Fruit fly (Drosophila melanogaster) whole organism, embryonic: ENCODE results near the gene CG9150.

Experiments
- Adf1 ChIP-seq: fragments of 200-800 bp; sonication (Bioruptor generic); IDR thresholded peaks from 2 replicates; pipeline ENCODE4 v1.3.6; 2022; ENCODE audit warnings: missing biosample characterization, missing genetic modification characterization
- Antp ChIP-seq: fragments of 200-800 bp; sonication (Bioruptor generic); optimal IDR thresholded peaks from 3 replicates; lab custom pipeline; 2016; ENCODE audit warnings: missing biosample characterization, missing genetic modification characterization
- Asciz ChIP-seq: fragments of 200-800 bp; sonication (Bioruptor generic); optimal IDR thresholded peaks from 2 replicates; lab custom pipeline; 2017; ENCODE audit warnings: missing biosample characterization, mild to moderate bottlenecking, missing genetic modification characterization, missing genetic modification reagents
- CG10274 ChIP-seq: fragments of 200-800 bp; sonication (Bioruptor generic); optimal IDR thresholded peaks from 3 replicates; lab custom pipeline; 2017; ENCODE audit warnings: missing biosample characterization, mild to moderate bottlenecking, missing genetic modification characterization
- CG10979 ChIP-seq: fragments of 200-800 bp; sonication (Bioruptor generic); optimal IDR thresholded peaks from 2 replicates; lab custom pipeline; 2018; ENCODE audit warnings: missing biosample characterization, mild to moderate bottlenecking, missing genetic modification characterization, moderate library complexity
- CG13424 ChIP-seq: fragments of 200-800 bp; sonication (Bioruptor generic); optimal IDR thresholded peaks from 2 replicates; lab custom pipeline; 2019; ENCODE audit warnings: missing biosample characterization, mild to moderate bottlenecking, missing genetic modification characterization, moderate library complexity
- CG13775 ChIP-seq: fragments of 200-800 bp; sonication (Bioruptor generic); optimal IDR thresholded peaks from 3 replicates; lab custom pipeline; 2017; ENCODE audit warnings: missing biosample characterization, mild to moderate bottlenecking, missing genetic modification characterization
- CG14710 ChIP-seq: fragments of 200-800 bp; sonication (Bioruptor generic); optimal IDR thresholded peaks from 3 replicates; lab custom pipeline; 2019; ENCODE audit warnings: missing biosample characterization, mild to moderate bottlenecking, missing genetic modification characterization, moderate library complexity
- CG15514 ChIP-seq: fragments of 200-800 bp; sonication (Bioruptor generic); optimal IDR thresholded peaks from 3 replicates; lab custom pipeline; 2017; ENCODE audit warnings: missing biosample characterization, missing genetic modification characterization, mild to moderate bottlenecking, moderate library complexity, missing genetic modification reagents
- CG16863 ChIP-seq: fragments of 200-800 bp; sonication (Bioruptor generic); optimal IDR thresholded peaks from 3 replicates; lab custom pipeline; 2016; ENCODE audit warnings: missing biosample characterization, missing genetic modification characterization
- CG18262 ChIP-seq: fragments of 200-800 bp; optimal IDR thresholded peaks from 3 replicates; lab custom pipeline; 2019; ENCODE audit warnings: missing biosample characterization, mild to moderate bottlenecking, missing genetic modification characterization, moderate library complexity
- CG2678 ChIP-seq: fragments of 200-800 bp; sonication (Bioruptor generic); optimal IDR thresholded peaks from 3 replicates; lab custom pipeline; 2019; ENCODE audit warnings: missing biosample characterization, mild to moderate bottlenecking, missing genetic modification characterization, moderate library complexity
- CG3163 ChIP-seq: fragments of 200-800 bp; sonication (Bioruptor generic); optimal IDR thresholded peaks from 3 replicates; lab custom pipeline; 2016; ENCODE audit warnings: missing biosample characterization, missing genetic modification characterization
- CG34224 ChIP-seq: fragments of 200-800 bp; sonication (Bioruptor generic); IDR thresholded peaks from 3 replicates; pipeline ENCODE4 v1.3.6; 2022; ENCODE audit warnings: missing biosample characterization, missing genetic modification characterization; ENCODE audit not compliant: partially characterized antibody
- CG43689 ChIP-seq: fragments of 200-800 bp; sonication (Bioruptor generic); IDR thresholded peaks from 2 replicates; pipeline ENCODE4 v1.3.6; 2022; ENCODE audit warnings: missing biosample characterization, missing genetic modification characterization
- CG6791 ChIP-seq: fragments of 200-800 bp; sonication (Bioruptor generic); IDR thresholded peaks from 3 replicates; pipeline ENCODE4 v1.3.6; 2022; ENCODE audit warnings: missing biosample characterization, missing genetic modification characterization; ENCODE audit not compliant: partially characterized antibody
- CG7271 ChIP-seq: fragments of 200-800 bp; sonication (Bioruptor generic); optimal IDR thresholded peaks from 2 replicates; lab custom pipeline; 2018; ENCODE audit warnings: missing biosample characterization, mild to moderate bottlenecking, missing genetic modification characterization, moderate library complexity
- CG7357 ChIP-seq: fragments of 200-800 bp; sonication (Bioruptor generic); IDR thresholded peaks from 3 replicates; pipeline ENCODE4 v1.3.6; 2022; ENCODE audit warnings: missing biosample characterization, missing genetic modification characterization
- CG7556 ChIP-seq: fragments of 200-800 bp; sonication (Bioruptor generic); optimal IDR thresholded peaks from 2 replicates; lab custom pipeline; 2017; ENCODE audit warnings: missing biosample characterization, mild to moderate bottlenecking, missing genetic modification characterization
- CTCF ChIP-seq: fragments of 200-800 bp; sonication (Bioruptor generic); optimal IDR thresholded peaks from 2 replicates; lab custom pipeline; 2017; ENCODE audit warnings: missing biosample characterization, mild to moderate bottlenecking, missing genetic modification characterization, moderate library complexity
- CrebB ChIP-seq: fragments of 200-800 bp; sonication (Bioruptor generic); optimal IDR thresholded peaks from 3 replicates; lab custom pipeline; 2018; ENCODE audit warnings: missing biosample characterization, mild to moderate bottlenecking, missing genetic modification characterization
- Deaf1 ChIP-seq: fragments of 200-800 bp; optimal IDR thresholded peaks from 3 replicates; lab custom pipeline; 2019; ENCODE audit warnings: missing biosample characterization, mild to moderate bottlenecking, missing genetic modification characterization, moderate library complexity
- Dip2 ChIP-seq: fragments of 200-800 bp; sonication (Bioruptor generic); IDR thresholded peaks from 2 replicates; pipeline ENCODE4 v1.3.6; 2022; ENCODE audit warnings: missing biosample characterization, missing genetic modification characterization
- Gsc ChIP-seq: fragments of 200-800 bp; sonication (Bioruptor generic); IDR thresholded peaks from 2 replicates; pipeline ENCODE4 v1.3.6; 2022; ENCODE audit warnings: missing biosample characterization, missing genetic modification characterization
- HLH54F ChIP-seq: fragments of 200-800 bp; sonication (Bioruptor generic); optimal IDR thresholded peaks from 3 replicates; lab custom pipeline; 2016; ENCODE audit warnings: missing biosample characterization, missing genetic modification characterization
- Hey ChIP-seq: fragments of 200-800 bp; sonication (Bioruptor generic); optimal IDR thresholded peaks from 3 replicates; lab custom pipeline; 2018; ENCODE audit warnings: missing biosample characterization, mild to moderate bottlenecking, missing genetic modification characterization
- Hr78 ChIP-seq, 2 experiments: fragments of 200-800 bp in 1 of 2; fragments of >200 bp in 1 of 2; sonication (Bioruptor generic) in 1 of 2; optimal IDR thresholded peaks; 2 replicates each; lab custom pipeline; 2017 to 2019; ENCODE audit warnings: missing biosample characterization in 2 of 2, missing genetic modification characterization in 2 of 2, mild to moderate bottlenecking in 1 of 2, moderate library complexity in 1 of 2
- Kr ChIP-seq: fragments of 200-800 bp; sonication (Bioruptor generic); optimal IDR thresholded peaks from 2 replicates; lab custom pipeline; 2017; ENCODE audit warnings: missing biosample characterization, mild to moderate bottlenecking, missing genetic modification characterization
- Nf-YC ChIP-seq: fragments of 200-800 bp; optimal IDR thresholded peaks from 3 replicates; lab custom pipeline; 2019; ENCODE audit warnings: missing biosample characterization, mild to moderate bottlenecking, missing genetic modification characterization, moderate library complexity
- Sin3A ChIP-seq: fragments of >200 bp; optimal IDR thresholded peaks from 2 replicates; lab custom pipeline; 2018
- Xbp1 ChIP-seq: fragments of 200-800 bp; sonication (Bioruptor generic); optimal IDR thresholded peaks from 3 replicates; lab custom pipeline; 2016; ENCODE audit warnings: missing biosample characterization, mild to moderate bottlenecking, missing genetic modification characterization
- ac ChIP-seq: fragments of 200-800 bp; sonication (Bioruptor generic); optimal IDR thresholded peaks from 3 replicates; lab custom pipeline; 2017; ENCODE audit warnings: missing biosample characterization, mild to moderate bottlenecking, missing genetic modification characterization
- ato ChIP-seq: fragments of 200-800 bp; sonication (Bioruptor generic); IDR thresholded peaks from 2 replicates; pipeline ENCODE4 v1.3.6; 2022; ENCODE audit warnings: missing biosample characterization, missing genetic modification characterization; ENCODE audit not compliant: partially characterized antibody
- croc ChIP-seq: fragments of 200-800 bp; sonication (Bioruptor generic); conservative IDR thresholded peaks from 3 replicates; pipeline ENCODE4 v1.3.6; 2022; ENCODE audit warnings: missing biosample characterization, missing genetic modification characterization
- da ChIP-seq: fragments of 200-800 bp; sonication (Bioruptor generic); optimal IDR thresholded peaks from 2 replicates; lab custom pipeline; 2016; ENCODE audit warnings: missing biosample characterization, missing genetic modification characterization
- disco-r ChIP-seq: fragments of 200-800 bp; sonication (Bioruptor generic); optimal IDR thresholded peaks from 2 replicates; lab custom pipeline; 2016; ENCODE audit warnings: missing biosample characterization, missing genetic modification characterization
- gcm2 ChIP-seq: fragments of 200-800 bp; sonication (Bioruptor generic); optimal IDR thresholded peaks from 2 replicates; lab custom pipeline; 2016; ENCODE audit warnings: missing biosample characterization, missing genetic modification characterization
- grau ChIP-seq: fragments of 200-800 bp; optimal IDR thresholded peaks from 3 replicates; lab custom pipeline; 2019; ENCODE audit warnings: missing biosample characterization, mild to moderate bottlenecking, missing genetic modification characterization, moderate library complexity
- hbn ChIP-seq: fragments of 200-800 bp; sonication (Bioruptor generic); IDR thresholded peaks from 2 replicates; pipeline ENCODE4 v1.3.6; 2022; ENCODE audit warnings: missing biosample characterization, missing genetic modification characterization; ENCODE audit not compliant: partially characterized antibody
- hth ChIP-seq: fragments of >200 bp; optimal IDR thresholded peaks from 2 replicates; lab custom pipeline; 2017; ENCODE audit warnings: inconsistent platforms
- ind ChIP-seq: fragments of 200-800 bp; sonication (Bioruptor generic); optimal IDR thresholded peaks from 3 replicates; lab custom pipeline; 2016; ENCODE audit warnings: missing biosample characterization, missing genetic modification characterization
- jumu ChIP-seq: fragments of 200-800 bp; sonication (Bioruptor generic); optimal IDR thresholded peaks from 3 replicates; lab custom pipeline; 2016; ENCODE audit warnings: missing biosample characterization, missing genetic modification characterization
- knrl ChIP-seq: fragments of 200-800 bp; sonication (Bioruptor generic); IDR thresholded peaks from 3 replicates; pipeline ENCODE4 v1.3.6; 2022; ENCODE audit warnings: missing biosample characterization, missing genetic modification characterization; ENCODE audit not compliant: partially characterized antibody
- nmo ChIP-seq: fragments of 200-800 bp; sonication (Bioruptor generic); optimal IDR thresholded peaks from 2 replicates; lab custom pipeline; 2018; ENCODE audit warnings: missing biosample characterization, mild to moderate bottlenecking, missing genetic modification characterization, moderate library complexity
- otp ChIP-seq: fragments of 200-800 bp; sonication (Bioruptor generic); IDR thresholded peaks from 3 replicates; pipeline ENCODE4, ENCODE4 v1.3.6; 2022; ENCODE audit warnings: missing biosample characterization, missing genetic modification characterization
- phol ChIP-seq: fragments of 200-800 bp; sonication (Bioruptor generic); optimal IDR thresholded peaks from 3 replicates; lab custom pipeline; 2018; ENCODE audit warnings: missing biosample characterization, mild to moderate bottlenecking, missing genetic modification characterization, moderate library complexity
- sd ChIP-seq: fragments of 200-800 bp; sonication (Bioruptor generic); optimal IDR thresholded peaks from 3 replicates; lab custom pipeline; 2018; ENCODE audit warnings: missing biosample characterization, mild to moderate bottlenecking, missing genetic modification characterization, moderate library complexity
- tll ChIP-seq, 2 experiments: fragments of 200-800 bp in 1 of 2; fragments of >200 bp in 1 of 2; sonication (Bioruptor generic) in 1 of 2; optimal IDR thresholded peaks; 2 replicates each; lab custom pipeline; 2017 to 2019; ENCODE audit warnings: missing biosample characterization in 2 of 2, missing genetic modification characterization in 2 of 2, mild to moderate bottlenecking in 1 of 2, moderate library complexity in 1 of 2
- tna ChIP-seq: fragments of 200-800 bp; sonication (Bioruptor generic); IDR thresholded peaks from 2 replicates; pipeline ENCODE4 v1.3.6; 2022; ENCODE audit warnings: missing biosample characterization, missing genetic modification characterization; ENCODE audit not compliant: partially characterized antibody
- trem ChIP-seq: fragments of 200-800 bp; optimal IDR thresholded peaks from 3 replicates; lab custom pipeline; 2019; ENCODE audit warnings: missing biosample characterization, mild to moderate bottlenecking, missing genetic modification characterization, moderate library complexity

The CG9150 gene

DNA sequence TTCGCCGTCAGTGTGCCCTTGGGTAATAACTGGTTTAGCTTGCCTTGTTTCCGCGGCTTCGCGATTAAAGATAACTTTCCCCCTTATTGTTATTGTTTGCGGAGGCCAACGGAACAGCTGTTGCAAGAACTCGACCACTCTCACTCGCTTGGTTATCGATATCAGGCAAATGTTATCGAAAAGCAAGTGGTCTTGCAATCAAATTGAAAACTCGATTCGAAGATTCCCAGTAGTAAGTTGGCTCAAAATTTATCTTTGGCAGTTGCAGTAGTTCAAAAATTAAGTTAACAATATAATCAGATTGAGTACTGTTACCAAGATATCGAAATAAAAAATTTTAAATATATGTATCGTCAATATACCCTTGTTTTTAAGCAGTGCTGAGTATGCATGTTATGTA is 2.6 kb downstream of the CG9150 start, which contains the start of the genes Fbw5 and CG9147 (continued):
- TF ChIP-seq otp (GFP tag; lab: Robert Waterston, UW), result peak; percentile 100
- peak; percentile 100 for TF ChIP-seq CG13424
- TF ChIP-seq CTCF, result peak; percentile 68
- peak in 1 of 2 experiments; percentile 85 for TF ChIP-seq tll (GFP tag; optimal IDR thresholded peaks at IDR 0.05; lab: Kevin White, UChicago)
- peak; percentile 97 for TF ChIP-seq Hey
- TF ChIP-seq trem (tag; lab: Kevin White, UChicago), result peak; percentile 97
- TF ChIP-seq CG13775 (GFP tag; lab: Kevin White, UChicago), result peak; percentile 99
- peak; percentile 99 for TF ChIP-seq Antp (GFP tag; lab: Kevin White, UChicago)
- peak; percentile 99 for TF ChIP-seq jumu (GFP tag; lab: Kevin White, UChicago)
- TF ChIP-seq CG7556 (GFP tag; lab: Kevin White, UChicago), result peak; percentile 100
- peak; percentile 99 for TF ChIP-seq disco-r (GFP tag; lab: Kevin White, UChicago)
- peak; percentile 99 for TF ChIP-seq grau (tag; lab: Kevin White, UChicago)
- TF ChIP-seq Adf1 (GFP tag; lab: Robert Waterston, UW), result peak; percentile 93
- peak; percentile 54 for TF ChIP-seq Dip2 (GFP tag; lab: Robert Waterston, UW)
- TF ChIP-seq CG7271 (tag; lab: Kevin White, UChicago), result peak; percentile 93
- peak; percentile 99 for TF ChIP-seq Asciz (GFP tag; lab: Kevin White, UChicago)
- TF ChIP-seq Gsc (GFP tag; lab: Robert Waterston, UW), result peak; percentile 96; the same call in 1 of the 2 replicates
- peak; percentile 99 for TF ChIP-seq CG16863 (GFP tag; lab: Kevin White, UChicago)
- TF ChIP-seq ato (GFP tag; lab: Robert Waterston, UW), result no peak; the same call in 1 of the 2 replicates
- TF ChIP-seq croc, result peak; percentile 99
- TF ChIP-seq CG18262 (tag; lab: Kevin White, UChicago), result peak; percentile 99
- TF ChIP-seq CG15514 (GFP tag; lab: Kevin White, UChicago), result peak; percentile 95
- TF ChIP-seq CG10274 (GFP tag; lab: Kevin White, UChicago), result peak; percentile 95
- TF ChIP-seq Xbp1, result peak; percentile 100
- peak; percentile 98 for TF ChIP-seq ac (GFP tag; lab: Kevin White, UChicago)
- peak; percentile 78 for TF ChIP-seq CG34224 (GFP tag; lab: Robert Waterston, UW)
- TF ChIP-seq CG7357, result peak; percentile 96
- 0 out of 2 replicates have a peak, but pooled peaks have one; percentile 51 for TF ChIP-seq hbn (GFP tag; lab: Robert Waterston, UW)
- peak; percentile 99 for TF ChIP-seq CG10979 (tag; lab: Kevin White, UChicago)
- peak; percentile 99 for TF ChIP-seq da (GFP tag; lab: Kevin White, UChicago)
- TF ChIP-seq CG6791 (GFP tag; lab: Robert Waterston, UW), result peak; percentile 63; the same call in 1 of the 3 replicates
- peak; percentile 95 for TF ChIP-seq CG3163 (GFP tag; lab: Kevin White, UChicago)
- TF ChIP-seq ind (GFP tag; lab: Kevin White, UChicago), result peak; percentile 99
- peak; percentile 99 for TF ChIP-seq HLH54F
- TF ChIP-seq hth (lab: Kevin White, UChicago), result no peak
- peak; percentile 92 for TF ChIP-seq Deaf1 (tag; lab: Kevin White, UChicago)
- TF ChIP-seq Hr78 (GFP tag; optimal IDR thresholded peaks at IDR 0.05; lab: Kevin White, UChicago), result peak in 1 of 2 experiments; percentile 97
- no peak for TF ChIP-seq Sin3A (lab: Kevin White, UChicago)
- TF ChIP-seq CrebB (tag; lab: Kevin White, UChicago), result peak; percentile 100
- TF ChIP-seq Kr (GFP tag; lab: Kevin White, UChicago), result peak; percentile 83
- peak; percentile 99 for TF ChIP-seq sd
- peak; percentile 99 for TF ChIP-seq CG43689 (GFP tag; lab: Robert Waterston, UW)
- peak; percentile 98 for TF ChIP-seq gcm2
- peak; percentile 63 for TF ChIP-seq tna (GFP tag; lab: Robert Waterston, UW)
- TF ChIP-seq knrl (GFP tag; lab: Robert Waterston, UW), result 0 out of 3 replicates have a peak, but pooled peaks have one; percentile 20
- peak; percentile 98 for TF ChIP-seq phol (tag; lab: Kevin White, UChicago)
- TF ChIP-seq CG2678, result peak; percentile 100
- peak; percentile 98 for TF ChIP-seq CG14710 (tag; lab: Kevin White, UChicago)
- peak; percentile 100 for TF ChIP-seq nmo (GFP tag; lab: Kevin White, UChicago)
- TF ChIP-seq Nf-YC (tag; lab: Kevin White, UChicago), result peak; percentile 88
